Worm (Caenorhabditis elegans) whole organism, early embryonic: ENCODE data around the gene Y102A5C.40.

Source experiments
- ama-1 ChIP-seq: fragments of 150-350 bp; optimal IDR thresholded peaks from 2 replicates; lab custom pipeline; 2014
- ceh-13 ChIP-seq: fragments of 200-800 bp; sonication (Bioruptor generic); optimal IDR thresholded peaks from 2 replicates; lab custom pipeline; 2018; ENCODE audit warnings: mild to moderate bottlenecking, missing genetic modification characterization, missing compliant biosample characterization
- flt-1 ChIP-seq: fragments of 200-800 bp; sonication (Bioruptor generic); IDR thresholded peaks from 2 replicates; pipeline ENCODE4 v1.3.6; 2022; ENCODE audit warnings: missing genetic modification characterization, missing compliant biosample characterization
- pes-1 ChIP-seq: fragments of 200-800 bp; sonication (Bioruptor generic); IDR thresholded peaks from 2 replicates; pipeline ENCODE4 v1.3.6; 2022; ENCODE audit warnings: missing genetic modification reagents, missing genetic modification characterization, missing compliant biosample characterization
- tbx-11 ChIP-seq: fragments of 200-800 bp; sonication (Bioruptor generic); IDR thresholded peaks from 2 replicates; pipeline ENCODE4 v1.3.6; 2022; ENCODE audit warnings: missing genetic modification characterization, missing compliant biosample characterization

DNA sequence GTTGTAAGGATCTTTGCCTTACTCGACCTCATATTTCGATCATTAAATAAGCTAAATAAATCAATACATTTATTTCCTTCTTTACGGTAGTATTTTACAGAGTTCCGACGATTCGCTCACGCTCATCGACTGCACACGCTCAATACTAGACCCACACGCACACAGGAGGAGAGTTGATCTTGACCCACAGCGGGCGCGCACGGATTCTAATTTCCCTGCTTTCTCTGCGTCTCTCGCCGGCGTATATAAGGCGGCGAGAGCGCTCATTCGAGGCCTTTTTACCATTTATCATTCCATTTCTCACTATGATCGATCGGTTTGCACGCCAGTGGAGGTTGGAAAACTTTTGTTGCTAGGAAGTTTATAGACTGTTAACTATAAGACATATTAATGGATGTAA is 36.9 kb downstream of the Y102A5C.40 start:
- TF ChIP-seq ama-1 (no peak), pes-1 (no peak), tbx-11 (no peak), flt-1 (GFP tag; lab: Robert Waterston, UW) (no peak), ceh-13 (GFP tag; lab: Kevin White, UChicago) (no peak)
